Worm (Caenorhabditis elegans): Measurements from ENCODE around the gene nyn-1.

The nyn-1 gene

ce11 chrIV:13666849-13667430 is 19.9 kb downstream of the nyn-1 start, which contains the start of gene fbxa-215:
Gene fbxa-215, minus strand, starts transcription at chrIV:13666909.
- no peak for TF ChIP-seq nhr-80 (tag; optimal IDR thresholded peaks at IDR 0.05)
- TF ChIP-seq snpc-4 (GFP tag; optimal IDR thresholded peaks at IDR 0.05) = peak; percentile 57
- TF ChIP-seq snpc-4 (tag; optimal IDR thresholded peaks at IDR 0.05) = peak in 3 of 4 experiments; percentile 62 to 88 (median 82)
- TF ChIP-seq madf-6 (GFP tag; IDR thresholded peaks at IDR 0.05) = peak; percentile 75
- peak; percentile 47 for TF ChIP-seq xnd-1 (tag; optimal IDR thresholded peaks at IDR 0.05)
- TF ChIP-seq ztf-26 (tag; optimal IDR thresholded peaks at IDR 0.05) = no peak
- TF ChIP-seq lsl-1 (GFP tag; optimal IDR thresholded peaks at IDR 0.05) = peak; percentile 52
- no peak for TF ChIP-seq F49E8.2 (tag; optimal IDR thresholded peaks at IDR 0.05; ENCODE audit: insufficient read depth)
- TF ChIP-seq efl-1 (GFP tag; optimal IDR thresholded peaks at IDR 0.05) = peak; percentile 58
- peak; percentile 19 for TF ChIP-seq dpl-1 (GFP tag; optimal IDR thresholded peaks at IDR 0.05)
- peak; percentile 65 for TF ChIP-seq madf-8 (GFP tag; conservative IDR thresholded peaks at IDR 0.05)

- TF ChIP-seq hlh-12 (tag; optimal IDR thresholded peaks at IDR 0.05) (no peak), rpc-1 (optimal IDR thresholded peaks at IDR 0.05) (no peak), rpc-1 (tag; optimal IDR thresholded peaks at IDR 0.05) (no peak), Y79H2A.3 (GFP tag; conservative IDR thresholded peaks at IDR 0.05) (0 out of 2 replicates have a peak, but pooled peaks have one; percentile 66), madf-6 (GFP tag; IDR thresholded peaks at IDR 0.05) (peak; percentile 15; the same call in 1 of the 2 replicates), snpc-1.3 (tag; optimal IDR thresholded peaks at IDR 0.05; ENCODE audit: insufficient read depth) (peak; percentile 32), F33H1.4 (GFP tag; IDR thresholded peaks at IDR 0.05) (no peak), ekl-4 (GFP tag; IDR thresholded peaks at IDR 0.05) (peak; percentile 20; the same call in 1 of the 2 replicates), pbrm-1 (GFP tag; IDR thresholded peaks at IDR 0.05) (no peak), B0261.1 (tag; optimal IDR thresholded peaks at IDR 0.05) (no peak), nfya-1 (tag; optimal IDR thresholded peaks at IDR 0.05; ENCODE audit: borderline replicate concordance, insufficient read depth) (no peak), hrde-1 (tag; optimal IDR thresholded peaks at IDR 0.05; ENCODE audit: borderline replicate concordance) (no peak), C06A6.2 (GFP tag; conservative IDR thresholded peaks at IDR 0.05) (no peak), die-1 (tag; optimal IDR thresholded peaks at IDR 0.05) (no peak), ztf-3 (GFP tag; optimal IDR thresholded peaks at IDR 0.05) (no peak), pha-4 (tag; optimal IDR thresholded peaks at IDR 0.05) (no peak), lin-54 (GFP tag; optimal IDR thresholded peaks at IDR 0.05) (no peak), attf-3 (GFP tag; conservative IDR thresholded peaks at IDR 0.05) (no peak), rcor-1 (GFP tag; IDR thresholded peaks at IDR 0.05) (no peak), D2030.7 (GFP tag; IDR thresholded peaks at IDR 0.05) (no peak), ama-1 (optimal IDR thresholded peaks at IDR 0.05) (no peak), ama-1 (GFP tag; optimal IDR thresholded peaks at IDR 0.05) (no peak), ztf-25 (GFP tag; IDR thresholded peaks at IDR 0.05) (no peak), xnd-1 (tag; optimal IDR thresholded peaks at IDR 0.05) (no peak), ets-4 (GFP tag; optimal IDR thresholded peaks at IDR 0.05) (no peak), B0035.1 (tag; optimal IDR thresholded peaks at IDR 0.05) (no peak), sea-2 (GFP tag; IDR thresholded peaks at IDR 0.05) (no peak), egl-18 (GFP tag; IDR thresholded peaks at IDR 0.05) (no peak), nhr-90 (tag; optimal IDR thresholded peaks at IDR 0.05) (no peak), K11D2.4 (GFP tag; IDR thresholded peaks at IDR 0.05) (no peak), attf-6 (GFP tag; IDR thresholded peaks at IDR 0.05) (peak; percentile 81), Y53F4B.3 (GFP tag; IDR thresholded peaks at IDR 0.05) (no peak), akir-1 (GFP tag; optimal IDR thresholded peaks at IDR 0.05) (no peak), lin-35 (GFP tag; optimal IDR thresholded peaks at IDR 0.05) (no peak), tbp1 (GFP tag; optimal IDR thresholded peaks at IDR 0.05) (peak; percentile 26), snpc-4 (GFP tag; optimal IDR thresholded peaks at IDR 0.05) (peak; percentile 41), snpc-4 (tag; optimal IDR thresholded peaks at IDR 0.05) (peak in 2 of 4 experiments; percentile 39 to 86)
Measured at ce11 chrIV:13665073-13665472, 21.7 kb downstream of the nyn-1 start.
